Worm (Caenorhabditis elegans): Measurements from ENCODE around the gene ver-1.

DNA sequence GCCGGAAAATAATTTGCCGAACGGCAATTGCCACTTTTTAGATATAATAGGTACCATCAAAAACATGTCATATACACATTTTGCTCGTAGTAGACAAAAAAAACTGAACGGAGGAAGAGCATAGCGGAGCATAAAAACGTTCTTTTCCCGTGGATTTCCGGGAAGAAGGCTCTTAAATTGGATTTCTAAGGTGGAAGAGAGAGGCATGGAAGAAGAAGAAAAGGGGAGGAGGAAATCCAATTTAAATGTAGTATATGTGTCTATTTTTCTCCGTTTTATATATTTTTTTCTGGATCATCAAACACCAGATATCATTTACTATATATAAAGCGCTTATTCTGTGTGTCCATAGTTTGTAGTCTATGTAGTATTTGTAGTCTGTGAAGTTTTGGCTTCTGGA, 54.8 kb downstream of the ver-1 start:
- TF ChIP-seq ama-1 (optimal IDR thresholded peaks at IDR 0.05) = no peak
- TF ChIP-seq ztf-11 (tag; optimal IDR thresholded peaks at IDR 0.05) = no peak
- no peak for TF ChIP-seq ZK546.5 (tag; optimal IDR thresholded peaks at IDR 0.05)
- no peak for TF ChIP-seq nfya-1 (tag; optimal IDR thresholded peaks at IDR 0.05; ENCODE audit: insufficient read depth)
- no peak for TF ChIP-seq ceh-82 (tag; optimal IDR thresholded peaks at IDR 0.05)
- no peak for TF ChIP-seq sea-2 (GFP tag; optimal IDR thresholded peaks at IDR 0.05)
